Worm (Caenorhabditis elegans): ENCODE measurements around the gene Y54F10BM.12.

Y54F10BM.12 gene

ce11 chrIII:2304149-2304548 is 25.3 kb downstream of the Y54F10BM.12 start (continued):
- TF ChIP-seq rpc-1 (optimal IDR thresholded peaks at IDR 0.05) (peak; percentile 32), rpc-1 (tag; optimal IDR thresholded peaks at IDR 0.05) (peak; percentile 73)

- peak; percentile 30 for TF ChIP-seq nhr-80 (tag; optimal IDR thresholded peaks at IDR 0.05)
- no peak for TF ChIP-seq madf-8 (GFP tag; conservative IDR thresholded peaks at IDR 0.05)
- no peak for TF ChIP-seq madf-10 (tag; optimal IDR thresholded peaks at IDR 0.05)
- no peak for TF ChIP-seq madf-3 (GFP tag; IDR thresholded peaks at IDR 0.05)
- no peak for TF ChIP-seq Y95B8A.8 (GFP tag; IDR thresholded peaks at IDR 0.05)
- TF ChIP-seq F49E8.2 (tag; optimal IDR thresholded peaks at IDR 0.05; ENCODE audit: insufficient read depth): no peak
- TF ChIP-seq repo-1 (tag; optimal IDR thresholded peaks at IDR 0.05): no peak
Measured at ce11 chrIII:2294736-2295135, 34.7 kb downstream of the Y54F10BM.12 start.

DNA sequence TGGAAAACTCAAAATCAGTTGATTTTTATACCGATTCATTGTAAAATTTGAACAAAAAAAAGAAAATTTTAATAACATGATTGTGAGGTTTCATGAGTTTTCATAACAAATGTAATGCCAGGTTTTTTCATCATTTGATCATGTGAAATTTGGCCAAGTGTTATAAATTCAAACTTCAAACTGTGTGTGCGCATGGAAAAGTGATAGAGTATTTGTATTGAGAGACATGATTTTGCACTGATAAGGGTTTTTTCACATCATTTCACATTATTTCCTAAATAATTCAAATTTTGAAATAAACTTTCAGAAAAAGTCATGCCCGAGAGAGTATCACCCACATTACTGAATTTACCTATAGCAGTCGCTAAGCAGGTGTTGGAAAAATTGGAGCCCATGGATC is 38.3 kb downstream of the Y54F10BM.12 start, which contains the start of gene fbxa-219:
Gene fbxa-219, plus strand, starts transcription at position 277 of the 400 bp plus-strand sequence.
- no peak for TF ChIP-seq Y67H2A.10 (GFP tag; conservative IDR thresholded peaks at IDR 0.05)
- peak; percentile 35 for TF ChIP-seq nhr-80 (tag; optimal IDR thresholded peaks at IDR 0.05)
- TF ChIP-seq T26A5.8 (tag; optimal IDR thresholded peaks at IDR 0.05): no peak
- no peak for TF ChIP-seq cebp-1 (GFP tag; IDR thresholded peaks at IDR 0.05)
- peak; percentile 22 for TF ChIP-seq cebp-1 (tag; optimal IDR thresholded peaks at IDR 0.05)
- no peak for TF ChIP-seq F52B5.7 (tag; optimal IDR thresholded peaks at IDR 0.05)
- no peak for TF ChIP-seq snpc-1.3 (tag; optimal IDR thresholded peaks at IDR 0.05; ENCODE audit: insufficient read depth)

DNA sequence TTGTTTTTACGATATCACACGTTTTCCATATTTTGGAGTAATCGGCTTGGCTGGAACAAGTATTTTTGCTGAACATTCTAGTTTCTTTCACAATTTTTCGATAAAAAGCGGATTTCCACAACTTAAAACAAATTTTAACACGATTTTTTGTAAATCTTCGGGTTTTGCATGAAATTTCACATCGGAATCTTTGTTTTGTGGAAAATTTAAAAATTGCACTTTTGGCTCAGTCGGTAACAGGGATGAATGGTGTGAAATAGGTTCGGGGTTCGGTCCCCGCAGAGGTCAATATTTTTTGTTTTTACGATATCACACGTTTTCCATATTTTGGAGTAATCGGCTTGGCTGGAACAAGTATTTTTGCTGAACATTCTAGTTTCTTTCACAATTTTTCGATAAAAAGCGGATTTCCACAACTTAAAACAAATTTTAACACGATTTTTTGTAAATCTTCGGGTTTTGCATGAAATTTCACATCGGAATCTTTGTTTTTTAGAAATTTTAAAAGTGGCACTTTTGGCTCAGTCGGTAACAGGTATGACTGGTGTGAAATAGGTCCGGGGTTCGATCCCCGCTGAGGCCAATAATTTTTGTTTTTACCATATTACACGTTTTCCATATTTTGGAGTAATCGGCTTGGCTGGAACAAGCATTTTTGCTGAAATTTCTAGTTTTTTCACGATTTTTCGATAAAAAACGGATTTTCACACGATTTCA is 39.1 kb downstream of the Y54F10BM.12 start:
- TF ChIP-seq lsl-1 (GFP tag; optimal IDR thresholded peaks at IDR 0.05) (peak; percentile 7), rpc-1 (optimal IDR thresholded peaks at IDR 0.05) (peak; percentile 26), rpc-1 (tag; optimal IDR thresholded peaks at IDR 0.05) (peak; percentile 67), tbp1 (GFP tag; optimal IDR thresholded peaks at IDR 0.05) (peak; percentile 82), hmg-1.2 (GFP tag; IDR thresholded peaks at IDR 0.05) (peak; percentile 29; the same call in 1 of the 2 replicates), lin-26 (GFP tag; IDR thresholded peaks at IDR 0.05) (peak; percentile 65; the same call in 1 of the 2 replicates), mcd-1 (GFP tag; IDR thresholded peaks at IDR 0.05) (0 out of 2 replicates have a peak, but pooled peaks have one; percentile 13), B0261.1 (tag; optimal IDR thresholded peaks at IDR 0.05) (peak; percentile 62)

- TF ChIP-seq Y53F4B.3 (GFP tag; IDR thresholded peaks at IDR 0.05) (no peak), nfyb-1 (GFP tag; IDR thresholded peaks at IDR 0.05) (no peak), madf-6 (GFP tag; IDR thresholded peaks at IDR 0.05) (no peak), mel-28 (tag; optimal IDR thresholded peaks at IDR 0.05; ENCODE audit: borderline replicate concordance) (no peak), sptf-2 (GFP tag; optimal IDR thresholded peaks at IDR 0.05) (no peak), nhr-90 (tag; optimal IDR thresholded peaks at IDR 0.05) (no peak), ztf-22 (GFP tag; optimal IDR thresholded peaks at IDR 0.05) (no peak), dpl-1 (GFP tag; optimal IDR thresholded peaks at IDR 0.05) (no peak), F23B12.7 (tag; optimal IDR thresholded peaks at IDR 0.05; ENCODE audit: insufficient read depth) (no peak), hsf-1 (GFP tag; IDR thresholded peaks at IDR 0.05) (no peak), zim-3 (tag; optimal IDR thresholded peaks at IDR 0.05) (no peak), atf-7 (tag; optimal IDR thresholded peaks at IDR 0.05) (no peak), cebp-2 (GFP tag; IDR thresholded peaks at IDR 0.05) (no peak), D2030.7 (GFP tag; IDR thresholded peaks at IDR 0.05) (no peak), Y67H2A.10 (GFP tag; conservative IDR thresholded peaks at IDR 0.05) (no peak), ceh-91 (GFP tag; IDR thresholded peaks at IDR 0.05) (no peak), fkh-3 (tag; optimal IDR thresholded peaks at IDR 0.05) (no peak), sdz-38 (tag; optimal IDR thresholded peaks at IDR 0.05) (no peak), ztf-26 (tag; optimal IDR thresholded peaks at IDR 0.05) (no peak), pbrm-1 (GFP tag; IDR thresholded peaks at IDR 0.05) (no peak)
Measured at ce11 chrIII:2288261-2288660, 41.2 kb downstream of the Y54F10BM.12 start.
